Worm (Caenorhabditis elegans): ENCODE data around the gene fbxl-3.

DNA sequence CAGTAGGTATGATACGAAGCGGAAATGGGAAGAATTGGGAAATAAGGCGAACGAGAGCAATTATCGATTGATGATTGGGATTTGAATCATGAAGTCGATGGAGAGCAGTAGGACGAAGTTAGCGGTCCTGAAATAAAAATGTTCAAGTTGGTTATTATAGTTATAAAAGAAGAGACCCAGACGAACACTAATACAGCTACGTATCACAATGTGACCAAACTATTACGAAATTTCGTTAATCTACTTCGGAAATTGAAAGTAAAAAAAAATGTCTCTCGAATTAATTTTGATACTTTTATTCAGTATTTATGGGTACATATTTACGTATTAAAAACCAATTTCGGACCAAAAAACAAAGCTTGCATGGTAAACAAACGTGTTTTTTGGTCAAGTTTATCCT, 27.8 kb upstream of the fbxl-3 start:
- TF ChIP-seq med-1 (GFP tag; optimal IDR thresholded peaks at IDR 0.05; ENCODE audit: insufficient read depth) (no peak), flt-1 (GFP tag; IDR thresholded peaks at IDR 0.05) (no peak)

All from whole organism, midembryonic.